Fruit fly (Drosophila melanogaster): ENCODE measurements around the gene tnc.

The tnc gene

DNA sequence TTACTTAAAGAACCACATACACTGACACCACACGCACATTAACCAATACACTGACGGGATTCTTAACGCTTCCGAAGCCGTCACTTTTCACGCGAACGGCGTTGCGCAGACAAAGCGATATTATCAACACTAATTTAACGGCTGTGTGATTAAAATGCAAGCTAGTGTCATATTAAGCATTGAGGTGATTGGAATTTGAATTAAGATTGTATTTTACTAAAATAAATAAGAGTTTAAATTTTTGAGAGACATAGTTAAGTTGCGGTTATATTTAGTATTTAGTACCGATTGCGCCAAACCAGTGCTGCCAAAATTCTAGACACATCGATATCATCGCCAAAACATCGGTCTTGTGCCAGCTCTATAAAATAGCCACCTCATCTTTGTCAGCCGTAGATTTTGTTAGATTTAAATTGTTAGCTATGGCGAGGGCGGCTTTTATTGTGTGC, 54.9 kb downstream of the tnc start, which contains the start of the genes Ythdf and bai (continued):
- TF ChIP-seq Scr (GFP tag; IDR thresholded peaks at IDR 0.05; ENCODE audit: partially characterized antibody) (peak; percentile 91), CG32772 (GFP tag; IDR thresholded peaks at IDR 0.05) (no peak), hbn (GFP tag; IDR thresholded peaks at IDR 0.05; ENCODE audit: partially characterized antibody) (peak; percentile 81), gem (tag; optimal IDR thresholded peaks at IDR 0.05) (no peak), Nf-YB (GFP tag; optimal IDR thresholded peaks at IDR 0.05) (no peak), kni (GFP tag; optimal IDR thresholded peaks at IDR 0.05) (no peak), CG8089 (GFP tag; optimal IDR thresholded peaks at IDR 0.05) (no peak), CG10147 (GFP tag; optimal IDR thresholded peaks at IDR 0.05) (no peak), Aef1 (GFP tag; IDR thresholded peaks at IDR 0.05) (no peak), toy (GFP tag; IDR thresholded peaks at IDR 0.05) (no peak), croc (GFP tag; conservative IDR thresholded peaks at IDR 0.05) (no peak), dysf (GFP tag; IDR thresholded peaks at IDR 0.05) (no peak), CG12659 (GFP tag; optimal IDR thresholded peaks at IDR 0.05) (peak; percentile 75), CG1792 (GFP tag; optimal IDR thresholded peaks at IDR 0.05) (no peak), mld (GFP tag; IDR thresholded peaks at IDR 0.05; ENCODE audit: partially characterized antibody) (0 out of 3 replicates have a peak, but pooled peaks have one; percentile 56), CG1529 (GFP tag; optimal IDR thresholded peaks at IDR 0.05) (no peak), bigmax (GFP tag; optimal IDR thresholded peaks at IDR 0.05) (no peak), CG14965 (GFP tag; optimal IDR thresholded peaks at IDR 0.05; ENCODE audit: borderline replicate concordance) (no peak), CG10366 (GFP tag; IDR thresholded peaks at IDR 0.05) (no peak), CG7357 (GFP tag; IDR thresholded peaks at IDR 0.05) (no peak), CG42726 (GFP tag; IDR thresholded peaks at IDR 0.05; ENCODE audit: partially characterized antibody) (peak; percentile 82), CG1233 (GFP tag; optimal IDR thresholded peaks at IDR 0.05) (no peak), Myb (GFP tag; optimal IDR thresholded peaks at IDR 0.05) (peak; percentile 89), insv (GFP tag; optimal IDR thresholded peaks at IDR 0.05) (peak in 1 of 2 experiments; percentile 1), Dref (GFP tag; IDR thresholded peaks at IDR 0.05) (peak; percentile 84), luna (GFP tag; optimal IDR thresholded peaks at IDR 0.05) (no peak), wor (GFP tag; IDR thresholded peaks at IDR 0.05) (no peak), Jarid2 (GFP tag; optimal IDR thresholded peaks at IDR 0.05) (no peak), CG1647 (GFP tag; optimal IDR thresholded peaks at IDR 0.05) (peak; percentile 18), Lim3 (GFP tag; IDR thresholded peaks at IDR 0.05) (no peak), CG10654 (GFP tag; optimal IDR thresholded peaks at IDR 0.05) (peak; percentile 18), YL-1 (GFP tag; optimal IDR thresholded peaks at IDR 0.05) (peak; percentile 88), ci (GFP tag; IDR thresholded peaks at IDR 0.05) (no peak), CG7786 (GFP tag; optimal IDR thresholded peaks at IDR 0.05) (peak; percentile 55), zen2 (GFP tag; IDR thresholded peaks at IDR 0.05; ENCODE audit: partially characterized antibody) (no peak; the same call in 1 of the 3 replicates), Dad (GFP tag; optimal IDR thresholded peaks at IDR 0.05) (peak; percentile 27), ash1 (GFP tag; optimal IDR thresholded peaks at IDR 0.05) (no peak), CG10274 (GFP tag; optimal IDR thresholded peaks at IDR 0.05) (no peak), inv (GFP tag; IDR thresholded peaks at IDR 0.05; ENCODE audit: partially characterized antibody) (peak; percentile 87), cwo (GFP tag; optimal IDR thresholded peaks at IDR 0.05) (no peak), corto (GFP tag; optimal IDR thresholded peaks at IDR 0.05) (no peak), CG17829 (tag; optimal IDR thresholded peaks at IDR 0.05) (peak; percentile 38), Fer2 (tag; optimal IDR thresholded peaks at IDR 0.05) (no peak), CG6791 (GFP tag; IDR thresholded peaks at IDR 0.05; ENCODE audit: partially characterized antibody) (peak; percentile 82), hb (GFP tag; IDR thresholded peaks at IDR 0.05; ENCODE audit: partially characterized antibody) (peak; percentile 78), otp (GFP tag; IDR thresholded peaks at IDR 0.05) (no peak), CG14050 (GFP tag; IDR thresholded peaks at IDR 0.05) (no peak), CG13624 (GFP tag; optimal IDR thresholded peaks at IDR 0.05) (peak; percentile 65), nom (GFP tag; optimal IDR thresholded peaks at IDR 0.05) (no peak), CG3847 (GFP tag; IDR thresholded peaks at IDR 0.05) (peak; percentile 50; the same call in 1 of the 2 replicates)
